Worm (Caenorhabditis elegans) whole organism, midembryonic: Measurements from ENCODE around the gene snu-23.

Experiments used
- T22C8.4 ChIP-seq: fragments of 200-800 bp; sonication (Bioruptor generic); IDR thresholded peaks from 2 replicates; pipeline ENCODE4 v1.3.6; 2022; ENCODE audit warnings: missing genetic modification characterization, missing compliant biosample characterization
- cog-1 ChIP-seq: sonication (generic microtip); optimal IDR thresholded peaks from 2 replicates; lab custom pipeline; 2016; ENCODE audit warnings: missing genetic modification characterization, missing compliant biosample characterization
- flt-1 ChIP-seq: fragments of 200-800 bp; sonication (Bioruptor generic); IDR thresholded peaks from 2 replicates; pipeline ENCODE4 v1.3.6; 2022; ENCODE audit warnings: missing genetic modification characterization, missing compliant biosample characterization
- med-1 ChIP-seq: sonication (generic microtip); optimal IDR thresholded peaks from 2 replicates; lab custom pipeline; 2017; ENCODE audit warnings: missing genetic modification characterization, mild to moderate bottlenecking, missing compliant biosample characterization, antibody characterized with exemption, missing genetic modification reagents; ENCODE audit not compliant: insufficient read depth
- ztf-29 ChIP-seq: fragments of 200-800 bp; sonication (Bioruptor generic); IDR thresholded peaks from 2 replicates; pipeline ENCODE4 v1.3.6; 2022; ENCODE audit warnings: missing genetic modification reagents, missing genetic modification characterization, missing compliant biosample characterization

DNA sequence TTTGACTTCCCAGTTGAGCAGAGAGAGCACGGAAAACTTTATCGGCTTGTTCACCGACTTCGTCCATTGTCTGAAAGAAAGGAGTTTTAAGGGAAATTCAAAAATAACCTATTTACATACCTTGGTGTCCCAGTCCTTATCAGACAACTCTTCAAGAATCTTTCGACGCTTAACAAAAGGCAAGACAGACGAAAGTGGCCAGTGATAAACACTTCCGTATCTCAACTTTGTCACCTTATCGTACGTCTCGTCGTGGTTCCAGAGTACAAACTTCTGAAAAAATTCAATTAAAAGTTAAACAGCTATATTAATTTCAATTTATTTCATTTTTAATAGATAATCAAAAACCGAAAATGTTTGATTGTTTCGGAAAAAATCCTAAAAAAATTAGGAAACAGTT lies 7.7 kb downstream of the snu-23 start:
- no peak for TF ChIP-seq T22C8.4 (GFP tag; lab: Robert Waterston, UW)
- TF ChIP-seq med-1 (GFP tag; lab: Kevin White, UChicago), result no peak
- TF ChIP-seq ztf-29, result no peak
- no peak for TF ChIP-seq cog-1
- no peak for TF ChIP-seq flt-1 (GFP tag; lab: Robert Waterston, UW)
